Fruit fly (Drosophila melanogaster): Measurements from ENCODE around the gene JMJD7.

JMJD7 gene

DNA sequence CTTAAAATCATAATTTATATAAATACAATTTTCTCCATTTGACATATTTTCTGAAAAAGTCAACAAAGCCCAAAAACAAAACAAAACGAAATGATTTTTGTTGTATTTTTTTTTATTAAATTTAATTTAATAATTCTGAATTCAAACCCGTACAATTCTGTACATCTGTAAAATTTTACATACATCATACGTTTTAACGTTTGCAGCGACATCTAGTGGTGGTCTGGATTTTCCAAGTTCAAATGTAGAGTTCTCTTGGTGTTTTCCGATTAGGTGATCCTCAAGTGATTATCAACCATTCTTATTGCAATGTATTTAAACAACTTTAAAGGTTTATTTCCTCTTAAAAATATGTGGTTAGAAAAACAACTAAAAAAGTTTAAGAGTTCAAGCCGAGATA lies 39.1 kb downstream of the JMJD7 start (continued):
- peak; percentile 21 for TF ChIP-seq Camta (GFP tag; optimal IDR thresholded peaks at IDR 0.05)
- peak; percentile 17; the same call in 1 of the 2 replicates for TF ChIP-seq MBD-R2 (GFP tag; IDR thresholded peaks at IDR 0.05)
- TF ChIP-seq caup (GFP tag; optimal IDR thresholded peaks at IDR 0.05; ENCODE audit: severe bottlenecking), result no peak
- no peak for TF ChIP-seq bigmax (GFP tag; optimal IDR thresholded peaks at IDR 0.05)
- TF ChIP-seq HLH3B (GFP tag; IDR thresholded peaks at IDR 0.05), result peak; percentile 13; the same call in 1 of the 2 replicates
- TF ChIP-seq CG7372 (GFP tag; IDR thresholded peaks at IDR 0.05), result no peak
- no peak for TF ChIP-seq odd (GFP tag; optimal IDR thresholded peaks at IDR 0.05)
- peak; percentile 37 for TF ChIP-seq CG18262 (tag; optimal IDR thresholded peaks at IDR 0.05)
- TF ChIP-seq Ptx1 (GFP tag; IDR thresholded peaks at IDR 0.05), result 0 out of 2 replicates have a peak, but pooled peaks have one; percentile 20
- peak; percentile 15 for TF ChIP-seq jumu (GFP tag; optimal IDR thresholded peaks at IDR 0.05)
- TF ChIP-seq onecut (GFP tag; IDR thresholded peaks at IDR 0.05), result 0 out of 2 replicates have a peak, but pooled peaks have one; percentile 17
- TF ChIP-seq Side (GFP tag; optimal IDR thresholded peaks at IDR 0.05), result no peak
- TF ChIP-seq Dip3 (GFP tag; optimal IDR thresholded peaks at IDR 0.05), result peak; percentile 14
- peak; percentile 42 for TF ChIP-seq phol (tag; optimal IDR thresholded peaks at IDR 0.05)
- TF ChIP-seq CG32767 (GFP tag; IDR thresholded peaks at IDR 0.05), result no peak
- peak in 1 of 3 experiments; percentile 2 for TF ChIP-seq lola (GFP tag; optimal IDR thresholded peaks at IDR 0.05)
- TF ChIP-seq vvl (GFP tag; IDR thresholded peaks at IDR 0.05), result peak; percentile 37
- peak; percentile 26 for TF ChIP-seq CG8290 (GFP tag; optimal IDR thresholded peaks at IDR 0.05)
- no peak for TF ChIP-seq CG8290 (tag; optimal IDR thresholded peaks at IDR 0.05)
- peak; percentile 33 for TF ChIP-seq fd3F (GFP tag; optimal IDR thresholded peaks at IDR 0.05)
- peak; percentile 14 for TF ChIP-seq D19A (tag; optimal IDR thresholded peaks at IDR 0.05)

dm6 chr3L:13409809-13410521 lies 40.1 kb downstream of the JMJD7 start:
- TF ChIP-seq amos (GFP tag; IDR thresholded peaks at IDR 0.05; ENCODE audit: partially characterized antibody), result no peak
- TF ChIP-seq sens (GFP tag), result peak; percentile 11

- TF ChIP-seq jumu (GFP tag; optimal IDR thresholded peaks at IDR 0.05) (no peak), CG2712 (tag; optimal IDR thresholded peaks at IDR 0.05) (peak; percentile 2), CG9876 (GFP tag; optimal IDR thresholded peaks at IDR 0.05) (no peak), bsh (GFP tag; optimal IDR thresholded peaks at IDR 0.05) (peak in 1 of 2 experiments; percentile 12), otp (GFP tag; IDR thresholded peaks at IDR 0.05) (no peak), cato (GFP tag; optimal IDR thresholded peaks at IDR 0.05; ENCODE audit: borderline replicate concordance) (no peak), CG18262 (tag; optimal IDR thresholded peaks at IDR 0.05) (peak; percentile 20), gem (tag; optimal IDR thresholded peaks at IDR 0.05) (peak; percentile 6), CG10979 (tag; optimal IDR thresholded peaks at IDR 0.05) (peak; percentile 6), CG12391 (tag; optimal IDR thresholded peaks at IDR 0.05) (no peak), CG14710 (tag; optimal IDR thresholded peaks at IDR 0.05) (peak; percentile 3), CG14860 (GFP tag; IDR thresholded peaks at IDR 0.05; ENCODE audit: partially characterized antibody) (no peak), fru (optimal IDR thresholded peaks at IDR 0.05) (no peak), Med (GFP tag) (peak; percentile 41), CG17361 (GFP tag; IDR thresholded peaks at IDR 0.05) (0 out of 3 replicates have a peak, but pooled peaks have one; percentile 37), Abd-B (GFP tag; optimal IDR thresholded peaks at IDR 0.05) (no peak), NFAT (GFP tag; IDR thresholded peaks at IDR 0.05) (no peak), CoRest (tag; optimal IDR thresholded peaks at IDR 0.05) (no peak), Sox102F (GFP tag; optimal IDR thresholded peaks at IDR 0.05) (no peak), CG17829 (tag; optimal IDR thresholded peaks at IDR 0.05) (peak; percentile 11), Mrtf (GFP tag; IDR thresholded peaks at IDR 0.05) (no peak), CG6254 (GFP tag; optimal IDR thresholded peaks at IDR 0.05) (no peak), lola (GFP tag; optimal IDR thresholded peaks at IDR 0.05) (peak in 1 of 3 experiments; percentile 48), phol (tag; optimal IDR thresholded peaks at IDR 0.05) (peak; percentile 18), dmrt11E (tag; optimal IDR thresholded peaks at IDR 0.05) (peak; percentile 40), Myb (GFP tag; optimal IDR thresholded peaks at IDR 0.05) (no peak), CG9727 (GFP tag; optimal IDR thresholded peaks at IDR 0.05) (peak; percentile 37), sens (GFP tag) (peak; percentile 84), tio (GFP tag; optimal IDR thresholded peaks at IDR 0.05) (peak; percentile 20)
Measured at dm6 chr3L:13406873-13407272, 43.2 kb downstream of the JMJD7 start.

All from whole organism, embryonic.